Worm (Caenorhabditis elegans) whole organism, late embryonic: ENCODE results near the gene F09G2.1.

Source experiments
- K09A11.1 ChIP-seq: sonication (generic microtip); optimal IDR thresholded peaks from 2 replicates; lab custom pipeline; 2017; ENCODE audit warnings: antibody characterized with exemption, mild to moderate bottlenecking, missing genetic modification characterization, missing compliant biosample characterization; ENCODE audit not compliant: insufficient read depth
- Y22D7AL.16 ChIP-seq: sonication (generic microtip); optimal IDR thresholded peaks from 2 replicates; lab custom pipeline; 2016; ENCODE audit warnings: missing genetic modification characterization, missing compliant biosample characterization
- ceh-14 ChIP-seq: sonication (generic microtip); optimal IDR thresholded peaks from 2 replicates; lab custom pipeline; 2016; ENCODE audit warnings: missing genotype, missing genetic modification characterization, missing compliant biosample characterization
- ceh-18 ChIP-seq: sonication (generic microtip); optimal IDR thresholded peaks from 2 replicates; lab custom pipeline; 2016; ENCODE audit warnings: missing genetic modification characterization, missing compliant biosample characterization
- ceh-19 ChIP-seq: fragments of 200-800 bp; sonication (Bioruptor generic); optimal IDR thresholded peaks from 2 replicates; lab custom pipeline; 2018; ENCODE audit warnings: mild to moderate bottlenecking, missing genetic modification characterization, missing compliant biosample characterization
- ceh-30 ChIP-seq: fragments of 150-350 bp; optimal IDR thresholded peaks from 2 replicates; lab custom pipeline; 2014; ENCODE audit warnings: missing biosample characterization, missing genetic modification characterization
- ceh-34 ChIP-seq: sonication (generic microtip); optimal IDR thresholded peaks from 2 replicates; lab custom pipeline; 2016; ENCODE audit warnings: mild to moderate bottlenecking, missing genetic modification characterization, missing compliant biosample characterization
- ceh-45 ChIP-seq: fragments of 200-800 bp; sonication (Bioruptor generic); IDR thresholded peaks from 2 replicates; pipeline ENCODE4 v1.3.6; 2022; ENCODE audit warnings: missing genetic modification reagents, missing genetic modification characterization, missing compliant biosample characterization
- ceh-48 ChIP-seq: sonication (generic microtip); optimal IDR thresholded peaks from 2 replicates; lab custom pipeline; 2016; ENCODE audit warnings: missing genetic modification characterization, inconsistent platforms, missing compliant biosample characterization
- dmd-4 ChIP-seq: sonication (generic microtip); optimal IDR thresholded peaks from 2 replicates; lab custom pipeline; 2016; ENCODE audit warnings: borderline replicate concordance, missing genetic modification characterization, missing compliant biosample characterization
- dve-1 ChIP-seq: sonication (generic microtip); optimal IDR thresholded peaks from 2 replicates; lab custom pipeline; 2017; ENCODE audit warnings: antibody characterized with exemption, mild to moderate bottlenecking, missing genetic modification characterization, missing compliant biosample characterization
- elt-2 ChIP-seq: sonication (generic microtip); optimal IDR thresholded peaks from 2 replicates; lab custom pipeline; 2016; ENCODE audit warnings: missing genetic modification reagents, missing genetic modification characterization, missing compliant biosample characterization
- eyg-1 ChIP-seq: sonication (generic microtip); optimal IDR thresholded peaks from 2 replicates; lab custom pipeline; 2016; ENCODE audit warnings: missing genotype, missing genetic modification characterization, missing compliant biosample characterization
- fax-1 ChIP-seq: sonication (generic microtip); optimal IDR thresholded peaks from 2 replicates; lab custom pipeline; 2016; ENCODE audit warnings: missing genotype, missing genetic modification characterization, missing compliant biosample characterization
- fkh-10 ChIP-seq: fragments of 150-350 bp; optimal IDR thresholded peaks from 2 replicates; lab custom pipeline; 2014; ENCODE audit warnings: missing biosample characterization, missing genetic modification reagents, missing genetic modification characterization
- fkh-6 ChIP-seq: sonication (generic microtip); optimal IDR thresholded peaks from 2 replicates; lab custom pipeline; 2016; ENCODE audit warnings: missing genetic modification characterization, missing compliant biosample characterization
- hlh-15 ChIP-seq: sonication (generic microtip); optimal IDR thresholded peaks from 2 replicates; lab custom pipeline; 2016; ENCODE audit warnings: missing genetic modification characterization, missing compliant biosample characterization
- hlh-8 ChIP-seq: sonication (generic microtip); optimal IDR thresholded peaks from 2 replicates; lab custom pipeline; 2016; ENCODE audit warnings: missing genotype, missing genetic modification characterization, missing compliant biosample characterization
- lim-6 ChIP-seq: sonication (generic microtip); optimal IDR thresholded peaks from 2 replicates; lab custom pipeline; 2016; ENCODE audit warnings: missing genetic modification characterization, missing compliant biosample characterization
- madf-2 ChIP-seq: sonication (generic microtip); optimal IDR thresholded peaks from 2 replicates; lab custom pipeline; 2017; ENCODE audit warnings: missing genetic modification characterization, missing compliant biosample characterization
- nhr-11 ChIP-seq: fragments of 150-350 bp; optimal IDR thresholded peaks from 2 replicates; lab custom pipeline; 2014; ENCODE audit warnings: missing biosample characterization, missing genetic modification characterization
- nhr-232 ChIP-seq: sonication (generic microtip); optimal IDR thresholded peaks from 2 replicates; lab custom pipeline; 2016; ENCODE audit warnings: missing genetic modification characterization, missing compliant biosample characterization
- npax-4 ChIP-seq: sonication (generic microtip); optimal IDR thresholded peaks from 2 replicates; lab custom pipeline; 2016; ENCODE audit warnings: missing genetic modification characterization, missing compliant biosample characterization
- pag-3 ChIP-seq: sonication (generic microtip); optimal IDR thresholded peaks from 2 replicates; lab custom pipeline; 2016; ENCODE audit warnings: missing compliant biosample characterization, missing genetic modification characterization, borderline replicate concordance
- pat-9 ChIP-seq: fragments of 200-800 bp; sonication (Bioruptor generic); optimal IDR thresholded peaks from 2 replicates; lab custom pipeline; 2018; ENCODE audit warnings: mild to moderate bottlenecking, missing genetic modification characterization, moderate library complexity, missing compliant biosample characterization
- pax-1 ChIP-seq: fragments of 150-350 bp; optimal IDR thresholded peaks from 2 replicates; lab custom pipeline; 2014; ENCODE audit warnings: missing biosample characterization, missing genetic modification characterization
- pha-2 ChIP-seq: sonication (generic microtip); optimal IDR thresholded peaks from 2 replicates; lab custom pipeline; 2017; ENCODE audit warnings: mild to moderate bottlenecking, missing genetic modification characterization, missing compliant biosample characterization
- ref-2 ChIP-seq: sonication (generic microtip); optimal IDR thresholded peaks from 2 replicates; lab custom pipeline; 2016; ENCODE audit warnings: missing genetic modification characterization, missing compliant biosample characterization
- rnt-1 ChIP-seq: sonication (generic microtip); optimal IDR thresholded peaks from 2 replicates; lab custom pipeline; 2016; ENCODE audit warnings: missing genetic modification characterization, missing compliant biosample characterization
- sox-2 ChIP-seq: fragments of 200-800 bp; sonication (Bioruptor generic); IDR thresholded peaks from 2 replicates; pipeline ENCODE4 v1.3.6; 2022; ENCODE audit warnings: missing genetic modification reagents, missing genetic modification characterization, missing compliant biosample characterization
- syd-9 ChIP-seq: sonication (generic microtip); optimal IDR thresholded peaks from 2 replicates; lab custom pipeline; 2016; ENCODE audit warnings: mild to moderate bottlenecking, missing genetic modification characterization, moderate library complexity, missing compliant biosample characterization
- unc-3 ChIP-seq, 2 experiments: fragments of 200-800 bp in 1 of 2; sonication (Bioruptor generic) in 1 of 2; sonication (generic microtip) in 1 of 2; conservative IDR thresholded peaks in 1 of 2; optimal IDR thresholded peaks in 1 of 2; 2 replicates each; pipeline versions ENCODE4 v1.3.6 to Lab custom; 2016 to 2022; ENCODE audit warnings: missing compliant biosample characterization in 2 of 2, missing genetic modification characterization in 2 of 2, missing genetic modification reagents in 1 of 2
- zip-5 ChIP-seq: sonication (generic microtip); optimal IDR thresholded peaks from 2 replicates; lab custom pipeline; 2016; ENCODE audit warnings: missing genetic modification characterization, missing compliant biosample characterization
- ztf-16 ChIP-seq: sonication (generic microtip); optimal IDR thresholded peaks from 2 replicates; lab custom pipeline; 2017; ENCODE audit warnings: missing genetic modification characterization, missing compliant biosample characterization

F09G2.1 gene

DNA sequence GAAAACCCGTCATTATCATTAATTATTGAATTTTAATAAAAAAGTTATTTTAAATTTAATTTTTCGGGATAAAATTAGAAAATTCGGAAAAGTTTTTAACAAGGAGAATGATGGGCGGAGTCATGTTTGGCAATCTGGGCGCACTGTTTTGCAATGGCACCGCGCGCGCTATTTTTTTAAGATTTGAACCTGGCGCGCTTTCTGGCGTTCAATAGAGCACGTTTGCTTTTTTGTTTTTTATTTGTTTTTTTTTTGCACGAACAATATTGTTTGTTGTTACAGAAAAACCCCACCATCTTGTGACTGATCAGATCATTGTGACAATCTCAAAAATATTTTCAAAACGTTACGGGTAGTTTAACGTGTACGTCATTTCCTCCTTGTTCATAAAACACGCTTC is 37.1 kb downstream of the F09G2.1 start, which contains the start of gene hyls-1 (continued):
- TF ChIP-seq hlh-8 (no peak), ceh-34 (tag; lab: Kevin White, UChicago) (no peak), ceh-19 (no peak)

DNA sequence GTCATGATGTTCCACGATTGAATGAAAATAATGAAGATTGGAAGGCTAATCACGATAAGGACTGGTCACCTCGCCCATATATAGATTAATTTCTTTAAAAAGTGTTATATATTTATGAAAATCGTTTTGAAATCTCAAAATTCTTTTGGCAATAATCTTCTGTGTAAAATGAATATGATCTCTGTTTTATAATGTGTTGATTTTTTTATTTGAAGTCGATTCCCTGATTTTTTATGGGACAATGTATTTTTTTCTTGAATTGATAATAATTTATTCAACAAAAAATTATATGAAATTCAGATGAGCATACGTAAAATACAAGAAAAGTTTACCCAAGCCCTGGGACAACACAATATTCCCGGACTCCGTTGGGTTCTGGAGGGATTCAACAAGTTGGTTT is 39.4 kb downstream of the F09G2.1 start, which contains the start of gene C05C8.1:
C05C8.1 (plus strand) TSS at position 301 of the 400 bp plus-strand sequence.
- TF ChIP-seq K09A11.1 (tag; lab: Kevin White, UChicago) (no peak), eyg-1 (tag; lab: Kevin White, UChicago) (no peak), pat-9 (tag; lab: Kevin White, UChicago) (no peak), unc-3 (GFP tag; conservative IDR thresholded peaks at IDR 0.05; lab: Robert Waterston, UW) (no peak), unc-3 (tag; optimal IDR thresholded peaks at IDR 0.05; lab: Kevin White, UChicago) (no peak), npax-4 (no peak), rnt-1 (no peak), madf-2 (no peak), ceh-30 (tag; lab: Kevin White, UChicago) (no peak), pag-3 (tag; lab: Kevin White, UChicago) (no peak), fax-1 (tag; lab: Kevin White, UChicago) (no peak), hlh-15 (tag; lab: Kevin White, UChicago) (no peak), ztf-16 (tag; lab: Kevin White, UChicago) (no peak)
- TF ChIP-seq, all 69 proteins: peak for 0

DNA sequence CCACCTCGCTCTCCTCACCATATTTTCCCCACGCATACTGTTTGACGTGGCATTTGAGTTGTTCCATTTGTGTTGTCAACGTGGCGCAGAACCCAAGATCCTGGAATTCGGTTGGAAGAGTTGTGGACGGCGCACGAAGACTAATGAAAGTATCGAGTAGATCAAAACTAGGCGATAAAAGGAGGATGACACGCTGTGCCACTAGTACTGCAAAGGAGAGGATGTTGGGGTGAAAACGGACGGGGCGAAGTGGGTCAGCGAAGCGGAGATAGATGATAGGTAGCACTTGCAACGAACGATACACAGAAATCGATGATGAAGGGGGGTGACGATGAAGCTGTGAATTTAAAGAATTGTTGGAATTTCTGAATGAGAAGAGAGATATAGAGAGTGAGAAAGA is 46.9 kb downstream of the F09G2.1 start, which contains the start of gene C05C8.7:
C05C8.7 (minus strand) TSS at position 100 of the 400 bp plus-strand sequence.
- TF ChIP-seq nhr-232 (no peak), Y22D7AL.16 (no peak), dve-1 (tag; lab: Kevin White, UChicago) (no peak), eyg-1 (tag; lab: Kevin White, UChicago) (no peak), pax-1 (tag; lab: Kevin White, UChicago) (no peak), sox-2 (GFP tag; lab: Robert Waterston, UW) (no peak), dmd-4 (no peak), ceh-48 (tag; lab: Kevin White, UChicago) (no peak), pag-3 (tag; lab: Kevin White, UChicago) (no peak), lim-6 (tag; lab: Kevin White, UChicago) (no peak), zip-5 (no peak), nhr-11 (no peak)

DNA sequence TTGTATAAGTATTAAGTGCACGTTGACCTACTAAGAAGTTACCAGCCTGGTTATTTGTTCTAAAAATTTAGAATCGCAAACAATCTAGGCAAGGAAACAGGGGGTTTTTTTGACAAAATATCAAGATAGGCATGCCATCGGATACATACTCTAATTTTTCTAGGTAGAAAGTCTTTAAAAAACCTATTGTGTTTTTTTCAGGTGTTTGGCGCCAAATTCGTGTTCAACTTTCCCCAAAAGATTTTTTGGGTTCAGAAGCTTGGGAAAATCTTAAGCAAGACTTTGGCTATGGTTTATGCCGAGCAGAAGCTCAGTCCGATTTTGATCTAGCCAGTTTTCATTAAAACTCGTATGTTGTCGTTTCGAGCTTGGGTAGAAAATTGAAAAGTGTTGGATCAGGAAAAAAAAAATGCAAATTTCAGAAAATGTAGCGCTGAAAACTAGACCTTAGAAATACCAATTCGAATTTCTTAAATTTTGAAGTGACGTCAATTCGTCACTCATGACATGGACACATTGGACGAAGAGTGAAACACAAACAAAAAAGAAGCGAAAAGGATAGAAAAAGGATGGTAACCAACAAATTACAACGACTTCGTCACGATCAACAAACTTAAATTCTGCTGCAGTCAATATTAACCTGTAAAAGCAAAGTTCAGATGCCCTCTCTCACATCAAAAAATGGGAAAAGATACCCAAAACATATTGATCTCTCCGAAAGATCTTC is 48.4 kb downstream of the F09G2.1 start:
- TF ChIP-seq syd-9 (tag; lab: Kevin White, UChicago) (no peak), elt-2 (tag; lab: Kevin White, UChicago) (no peak), hlh-8 (no peak), unc-3 (GFP tag; conservative IDR thresholded peaks at IDR 0.05; lab: Robert Waterston, UW) (no peak), unc-3 (tag; optimal IDR thresholded peaks at IDR 0.05; lab: Kevin White, UChicago) (no peak), ceh-45 (no peak), fkh-10 (GFP tag; lab: Kevin White, UChicago) (no peak), ref-2 (tag; lab: Kevin White, UChicago) (no peak), K09A11.1 (tag; lab: Kevin White, UChicago) (no peak), ceh-18 (no peak), npax-4 (no peak), ceh-14 (tag; lab: Kevin White, UChicago) (no peak), fkh-6 (no peak), ztf-16 (tag; lab: Kevin White, UChicago) (no peak), pha-2 (tag; lab: Kevin White, UChicago) (no peak)
